Fruit fly (Drosophila melanogaster) S2 (cell line): ENCODE data around the gene CG32695.

Experiments used
- CG8478 ChIP-seq: fragments of >200 bp; optimal IDR thresholded peaks from 2 replicates; lab custom pipeline; 2018
- CTCF ChIP-seq, 2 experiments: fragments of >200 bp; optimal IDR thresholded peaks; 2 replicates each; lab custom pipeline; 2018

- TF ChIP-seq CTCF (optimal IDR thresholded peaks at IDR 0.05; lab: Kevin White, UChicago): no peak
- no peak for TF ChIP-seq CG8478 (lab: Kevin White, UChicago)
These were observed 44.0 kb downstream of the CG32695 start for dm6 chrX:9829896-9830295.
